Worm (Caenorhabditis elegans) whole organism, late embryonic: ENCODE results near the gene syd-1.

Source experiments
- C38D4.7 ChIP-seq: fragments of 200-800 bp; sonication (Bioruptor generic); optimal IDR thresholded peaks from 2 replicates; lab custom pipeline; 2018; ENCODE audit warnings: mild to moderate bottlenecking, missing genetic modification characterization, moderate library complexity, missing compliant biosample characterization
- ceh-34 ChIP-seq: sonication (generic microtip); optimal IDR thresholded peaks from 2 replicates; lab custom pipeline; 2016; ENCODE audit warnings: mild to moderate bottlenecking, missing genetic modification characterization, missing compliant biosample characterization
- ceh-9 ChIP-seq: sonication (generic microtip); optimal IDR thresholded peaks from 2 replicates; lab custom pipeline; 2016; ENCODE audit warnings: mild to moderate bottlenecking, missing genetic modification characterization, inconsistent platforms, missing compliant biosample characterization
- elt-2 ChIP-seq: sonication (generic microtip); optimal IDR thresholded peaks from 2 replicates; lab custom pipeline; 2016; ENCODE audit warnings: missing genetic modification reagents, missing genetic modification characterization, missing compliant biosample characterization
- fkh-10 ChIP-seq: fragments of 150-350 bp; optimal IDR thresholded peaks from 2 replicates; lab custom pipeline; 2014; ENCODE audit warnings: missing biosample characterization, missing genetic modification reagents, missing genetic modification characterization
- hlh-30 ChIP-seq: sonication (generic microtip); optimal IDR thresholded peaks from 2 replicates; lab custom pipeline; 2017; ENCODE audit warnings: antibody characterized with exemption, missing genetic modification characterization, missing compliant biosample characterization; ENCODE audit not compliant: insufficient read depth
- nhr-232 ChIP-seq: sonication (generic microtip); optimal IDR thresholded peaks from 2 replicates; lab custom pipeline; 2016; ENCODE audit warnings: missing genetic modification characterization, missing compliant biosample characterization
- pha-4 ChIP-seq: fragments of 150-350 bp; optimal IDR thresholded peaks from 2 replicates; lab custom pipeline; 2018; ENCODE audit warnings: missing biosample characterization, missing genetic modification reagents, missing genetic modification characterization
- ref-2 ChIP-seq: sonication (generic microtip); optimal IDR thresholded peaks from 2 replicates; lab custom pipeline; 2016; ENCODE audit warnings: missing genetic modification characterization, missing compliant biosample characterization
- rnt-1 ChIP-seq: sonication (generic microtip); optimal IDR thresholded peaks from 2 replicates; lab custom pipeline; 2016; ENCODE audit warnings: missing genetic modification characterization, missing compliant biosample characterization
- tbx-2 ChIP-seq: sonication (generic microtip); optimal IDR thresholded peaks from 2 replicates; lab custom pipeline; 2016; ENCODE audit warnings: missing genetic modification characterization, missing compliant biosample characterization
- unc-55 ChIP-seq: sonication (generic microtip); optimal IDR thresholded peaks from 2 replicates; lab custom pipeline; 2017; ENCODE audit warnings: missing biosample characterization, missing genetic modification reagents, missing genetic modification characterization

ce11 chrII:7636941-7637340 is 42.2 kb upstream of the syd-1 start:
- TF ChIP-seq pha-4 (tag; lab: Kevin White, UChicago) (no peak), tbx-2 (tag; lab: Kevin White, UChicago) (no peak), fkh-10 (GFP tag; lab: Kevin White, UChicago) (no peak), nhr-232 (no peak), unc-55 (GFP tag; lab: Kevin White, UChicago) (no peak), ceh-34 (tag; lab: Kevin White, UChicago) (no peak), hlh-30 (tag; lab: Kevin White, UChicago) (no peak), C38D4.7 (no peak), rnt-1 (no peak), ceh-9 (tag; lab: Kevin White, UChicago) (no peak), elt-2 (tag; lab: Kevin White, UChicago) (no peak), ref-2 (tag; lab: Kevin White, UChicago) (no peak)
